Fruit fly (Drosophila melanogaster): ENCODE results near the gene Fpgs2.

DNA sequence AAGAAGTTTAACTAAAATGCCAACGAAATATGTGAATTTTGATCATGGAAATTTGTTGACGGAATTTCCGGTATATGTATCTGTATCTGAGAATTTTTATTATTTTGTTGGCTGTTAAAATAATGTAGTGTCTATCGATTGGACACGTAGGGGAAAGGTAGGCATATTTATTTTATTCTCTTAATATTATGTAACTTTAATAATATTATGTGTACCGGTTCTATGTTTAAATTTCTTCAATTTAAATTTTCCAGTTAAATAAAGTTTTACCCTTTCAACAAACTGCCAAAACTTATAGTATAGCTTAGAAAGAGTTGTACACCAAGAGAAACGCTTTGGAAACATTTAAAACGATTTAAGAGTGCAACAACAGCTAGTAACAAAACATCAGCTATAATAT is at the start of gene Fpgs2:
- TF ChIP-seq CTCF (optimal IDR thresholded peaks at IDR 0.05) (no peak), CG8478 (optimal IDR thresholded peaks at IDR 0.05) (no peak)

Data from S2 (cell line).